Worm (Caenorhabditis elegans) whole organism, dauer: ENCODE results near the gene ram-2.

Experiments
- unc-62 ChIP-seq: sonication (generic microtip); optimal IDR thresholded peaks from 2 replicates; lab custom pipeline; 2017; ENCODE audit warnings: missing biosample characterization, missing genetic modification reagents, missing genetic modification characterization

ram-2 gene

DNA sequence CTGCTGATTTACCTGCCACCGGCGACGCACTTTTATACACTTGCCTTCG lies at the start of gene ram-2:
ram-2 (minus strand) TSS at position 47 of the 49 bp plus-strand sequence.
- TF ChIP-seq unc-62 (GFP tag; lab: Kevin White, UChicago): no peak

DNA sequence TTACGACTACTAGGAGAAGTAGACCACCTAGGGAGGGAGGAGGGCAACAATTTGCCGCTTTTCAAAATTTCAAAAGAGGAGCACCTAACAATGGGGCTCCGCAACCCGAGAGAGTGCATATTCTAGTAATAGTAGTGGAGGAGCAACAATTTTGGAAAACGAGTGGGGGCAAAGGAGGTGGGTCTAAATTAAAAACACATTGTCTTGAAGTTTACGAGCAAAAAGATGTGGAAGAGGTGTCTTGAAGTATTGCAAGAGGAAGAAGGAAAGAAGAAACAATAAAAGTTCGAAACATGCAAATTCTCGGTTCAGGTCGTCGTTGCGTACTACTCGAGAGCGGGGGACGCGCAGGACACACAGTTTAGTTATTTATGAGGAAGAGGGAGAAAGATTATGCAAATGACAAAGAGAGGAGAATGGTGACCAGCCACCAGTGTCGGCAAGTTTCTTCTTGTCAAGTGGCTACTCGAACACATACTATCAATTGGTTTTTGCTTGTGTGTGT lies 47.6 kb upstream of the ram-2 start:
- TF ChIP-seq unc-62 (GFP tag; lab: Kevin White, UChicago): no peak

DNA sequence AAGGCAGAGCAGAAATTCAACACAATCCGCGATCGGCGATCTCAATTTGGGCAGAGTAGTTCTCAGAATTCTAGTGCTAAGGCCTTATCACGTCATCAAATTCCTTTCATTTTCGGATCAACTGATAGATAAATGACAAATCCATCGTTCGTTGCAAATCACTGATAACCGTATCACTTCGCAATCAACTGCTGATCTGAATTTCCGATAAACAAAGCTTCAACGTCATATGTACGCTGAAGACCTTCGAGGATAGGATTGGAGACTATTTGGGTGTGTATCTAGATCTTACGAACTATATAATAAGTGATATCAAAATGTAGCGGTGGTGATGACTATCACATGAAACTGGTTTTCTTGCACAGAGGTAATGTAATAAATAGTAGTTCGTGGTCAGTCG lies 40.6 kb upstream of the ram-2 start:
- TF ChIP-seq unc-62 (GFP tag; lab: Kevin White, UChicago): no peak

DNA sequence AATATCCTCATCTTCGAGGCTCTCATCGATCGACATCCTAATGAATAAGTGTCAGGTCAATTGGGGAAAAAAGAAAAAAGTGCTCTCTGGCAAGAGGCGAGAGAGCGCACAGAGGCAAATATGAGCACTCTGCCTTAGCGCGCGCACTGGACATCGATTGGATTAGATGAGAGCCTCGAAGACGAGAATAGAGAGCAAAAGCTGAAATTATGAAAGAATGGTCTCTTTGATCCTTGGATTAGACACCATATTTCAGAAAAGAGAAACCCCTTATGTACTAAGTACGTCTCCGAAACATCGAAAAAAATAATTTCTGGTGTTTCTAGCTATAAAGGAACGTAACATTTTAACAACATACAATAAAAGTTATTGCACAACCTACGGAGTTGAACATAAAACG lies 38.5 kb upstream of the ram-2 start, which contains the start of gene F45E10.2:
F45E10.2 (minus strand) TSS at position 101 of the 400 bp plus-strand sequence.
- TF ChIP-seq unc-62 (GFP tag; lab: Kevin White, UChicago): no peak

DNA sequence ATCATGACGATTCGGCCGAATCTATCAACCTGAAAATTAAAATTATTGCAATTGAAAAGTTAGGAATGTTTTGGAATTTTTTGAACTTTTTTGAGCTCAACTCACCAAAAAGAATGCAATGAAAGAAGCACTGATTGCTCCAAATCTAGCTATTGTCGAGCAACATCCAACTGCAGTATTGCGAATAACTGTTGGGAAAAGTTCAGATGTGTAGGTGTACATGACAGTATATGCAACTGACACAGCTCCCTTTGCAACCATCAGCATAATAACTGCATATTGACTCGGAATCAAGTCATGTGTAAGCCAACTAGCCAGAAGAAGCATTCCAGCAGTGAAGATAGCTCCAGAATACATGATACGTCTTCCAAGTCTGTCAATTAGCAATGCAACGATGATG lies 35.8 kb upstream of the ram-2 start:
- TF ChIP-seq unc-62 (GFP tag; lab: Kevin White, UChicago): no peak

DNA sequence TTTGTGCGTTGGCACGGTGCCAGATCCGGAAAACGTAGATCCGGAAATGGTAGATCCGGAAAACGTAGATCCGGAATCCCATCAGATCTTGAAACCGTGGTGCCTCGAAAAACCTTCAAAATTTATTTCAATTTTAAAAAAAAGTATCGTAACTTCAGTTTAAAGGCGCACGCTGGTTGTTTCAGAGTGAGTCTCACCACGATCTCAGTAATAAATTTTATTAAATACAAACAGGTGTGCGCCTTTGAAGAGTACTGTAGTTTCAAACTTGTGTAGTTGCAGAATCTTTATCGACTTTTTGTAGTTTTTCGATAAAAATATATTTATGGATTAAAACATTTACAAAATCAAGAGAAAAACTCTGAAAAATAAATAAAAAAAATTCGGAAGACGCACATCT lies 34.0 kb upstream of the ram-2 start:
- no peak for TF ChIP-seq unc-62 (GFP tag; lab: Kevin White, UChicago)

DNA sequence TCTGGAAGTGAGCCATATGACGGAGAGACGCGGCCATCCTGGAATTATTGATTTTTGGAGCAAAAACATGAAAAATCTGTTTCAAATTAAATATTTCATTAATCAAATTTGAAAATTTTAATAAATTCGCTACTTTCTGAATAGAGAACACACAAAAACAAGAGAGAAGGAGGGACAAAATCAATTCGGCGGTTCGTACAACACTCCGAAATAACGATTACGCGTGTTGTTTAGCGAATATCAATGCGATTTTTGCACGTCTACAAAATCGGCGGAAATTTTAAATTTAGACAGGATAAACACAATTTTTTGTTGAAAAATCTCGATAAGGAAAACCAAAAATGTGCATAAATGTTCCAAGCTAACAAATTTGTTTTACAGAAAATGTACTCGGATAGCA lies 33.2 kb upstream of the ram-2 start, which contains the start of the genes sdhd-1 and ilkp-1:
sdhd-1 (minus strand) TSS at position 38 of the 400 bp plus-strand sequence.
ilkp-1 (plus strand) TSS at position 380 of the 400 bp plus-strand sequence.
- TF ChIP-seq unc-62 (GFP tag; lab: Kevin White, UChicago): no peak

DNA sequence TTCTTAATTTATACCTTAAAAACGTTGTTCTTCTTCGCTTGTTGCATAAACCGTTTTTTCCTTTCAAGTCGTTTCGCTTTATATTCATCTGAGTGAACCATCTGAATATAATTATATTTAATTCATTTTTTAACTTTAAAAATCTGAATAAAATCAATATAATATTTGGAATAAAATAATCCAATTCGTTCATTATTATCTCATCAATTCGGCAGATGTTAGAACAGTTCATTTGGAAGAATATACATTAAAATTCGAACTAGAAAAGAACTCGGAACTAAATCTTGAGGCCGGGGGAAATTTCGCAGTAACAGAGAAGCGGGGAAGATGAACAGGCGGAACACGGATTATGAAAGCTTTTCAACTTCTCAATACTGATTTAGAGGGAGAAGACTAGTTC lies 32.2 kb upstream of the ram-2 start, which contains the start of gene F33A8.4:
F33A8.4 (minus strand) TSS at position 101 of the 400 bp plus-strand sequence.
- TF ChIP-seq unc-62 (GFP tag; lab: Kevin White, UChicago): no peak

DNA sequence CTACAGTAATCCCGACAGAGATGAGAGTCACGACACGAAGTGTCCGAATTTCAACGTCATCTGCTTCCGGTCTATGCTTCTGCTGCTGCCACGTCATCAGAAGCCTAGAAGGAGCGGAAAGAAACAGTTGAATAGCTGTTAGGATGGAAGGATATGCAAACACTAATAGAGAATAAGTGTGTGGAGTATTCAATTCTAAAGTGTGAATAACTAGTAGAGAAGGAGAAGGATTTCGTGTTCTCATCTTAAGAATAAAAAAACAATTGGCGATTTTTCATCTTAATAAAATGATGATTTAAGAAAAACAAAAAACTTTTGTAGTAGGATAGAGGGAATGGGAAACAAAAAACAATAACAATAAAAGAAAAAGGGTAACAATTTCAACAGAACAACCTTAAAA lies 29.2 kb upstream of the ram-2 start, which contains the start of gene col-83:
col-83 (minus strand) TSS at position 101 of the 400 bp plus-strand sequence.
- no peak for TF ChIP-seq unc-62 (GFP tag; lab: Kevin White, UChicago)

DNA sequence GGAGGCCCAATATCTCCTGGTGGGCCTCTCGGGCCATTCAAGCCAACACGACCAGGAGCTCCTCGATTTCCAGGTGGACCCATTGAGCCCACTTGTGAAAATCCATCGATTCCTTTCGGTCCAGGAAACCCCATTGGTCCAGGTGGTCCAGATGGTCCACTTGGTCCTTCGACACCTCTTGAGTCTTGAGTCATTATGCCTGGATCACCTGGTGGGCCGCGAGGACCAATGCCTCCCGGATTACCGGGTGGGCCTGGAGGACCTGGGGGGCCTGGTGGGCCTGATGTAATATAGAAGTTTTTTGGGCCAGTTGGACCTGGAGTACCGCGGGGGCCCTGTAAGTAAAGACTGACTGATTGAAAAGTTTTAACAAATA lies 27.5 kb upstream of the ram-2 start:
- TF ChIP-seq unc-62 (GFP tag; lab: Kevin White, UChicago): no peak

DNA sequence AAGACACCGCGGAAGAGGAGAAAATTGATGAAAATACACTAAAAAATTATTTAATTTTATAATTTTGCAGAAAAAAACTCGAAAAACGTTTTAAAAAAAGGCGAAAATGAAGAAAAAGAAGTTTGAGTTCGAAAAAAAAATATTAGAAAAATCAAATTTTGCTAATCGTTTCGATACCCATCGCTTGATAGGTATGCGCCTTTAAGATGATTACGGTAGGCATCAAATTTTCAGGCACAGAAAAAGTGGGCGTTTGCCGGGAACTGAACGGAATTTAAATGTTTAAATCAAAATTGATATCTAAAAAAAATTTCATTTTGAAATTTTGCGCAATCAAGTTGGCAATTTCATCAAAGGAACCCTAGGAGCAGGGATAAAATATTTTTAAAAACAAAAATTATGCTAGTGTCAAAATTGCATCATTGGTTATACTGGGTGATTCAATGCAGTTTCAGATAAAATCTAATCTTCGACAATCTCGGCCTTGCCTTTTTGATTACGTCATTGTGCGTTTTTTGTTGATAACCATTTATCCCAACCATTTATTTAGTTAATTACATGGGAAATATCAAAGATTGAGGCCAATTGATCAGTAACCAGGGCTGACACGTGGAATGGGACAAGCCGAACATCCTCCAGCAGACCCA lies 27.0 kb upstream of the ram-2 start:
- TF ChIP-seq unc-62 (GFP tag; lab: Kevin White, UChicago): no peak

DNA sequence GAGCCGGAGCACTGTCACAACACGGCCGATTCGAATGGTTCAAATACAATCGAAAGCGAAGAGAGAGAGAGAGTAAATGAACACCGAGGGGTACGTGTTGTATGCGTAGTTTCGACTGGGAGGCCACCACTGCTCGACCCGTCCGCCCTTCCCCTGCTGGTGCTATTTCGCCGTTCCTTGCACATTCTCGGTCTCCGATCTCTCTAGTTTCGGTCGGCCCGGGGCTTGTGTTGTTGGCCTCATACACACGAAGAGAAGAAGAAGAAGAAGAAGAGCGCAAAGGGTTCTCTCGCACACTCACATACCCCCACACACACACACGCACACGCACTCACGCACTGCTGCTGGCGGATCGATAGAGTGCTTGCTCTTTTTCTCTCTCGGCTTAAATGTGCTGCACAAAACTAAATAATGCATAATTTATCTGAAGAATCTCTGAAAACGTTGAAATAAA lies 26.2 kb upstream of the ram-2 start:
- no peak for TF ChIP-seq unc-62 (GFP tag; lab: Kevin White, UChicago)

DNA sequence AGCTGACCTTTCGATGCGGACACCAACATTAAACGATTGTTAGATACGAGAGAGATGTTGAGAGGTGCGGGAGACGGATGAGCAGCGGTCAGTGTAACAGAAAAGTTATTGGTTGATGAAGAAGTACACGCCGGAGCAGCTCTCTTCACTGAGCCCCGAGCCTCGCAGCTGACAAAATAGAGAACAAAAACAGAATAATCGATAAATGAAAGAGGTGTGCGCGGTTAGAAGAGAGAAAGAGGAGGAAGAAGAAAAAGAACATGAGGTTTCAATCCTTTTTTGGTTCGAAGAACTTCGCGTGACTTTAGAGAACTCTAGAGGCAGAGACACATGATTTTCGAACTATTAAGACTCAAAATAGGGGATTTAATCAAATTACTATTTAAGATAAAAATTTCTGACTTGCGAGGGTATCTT lies 25.2 kb upstream of the ram-2 start:
- no peak for TF ChIP-seq unc-62 (GFP tag; lab: Kevin White, UChicago)

DNA sequence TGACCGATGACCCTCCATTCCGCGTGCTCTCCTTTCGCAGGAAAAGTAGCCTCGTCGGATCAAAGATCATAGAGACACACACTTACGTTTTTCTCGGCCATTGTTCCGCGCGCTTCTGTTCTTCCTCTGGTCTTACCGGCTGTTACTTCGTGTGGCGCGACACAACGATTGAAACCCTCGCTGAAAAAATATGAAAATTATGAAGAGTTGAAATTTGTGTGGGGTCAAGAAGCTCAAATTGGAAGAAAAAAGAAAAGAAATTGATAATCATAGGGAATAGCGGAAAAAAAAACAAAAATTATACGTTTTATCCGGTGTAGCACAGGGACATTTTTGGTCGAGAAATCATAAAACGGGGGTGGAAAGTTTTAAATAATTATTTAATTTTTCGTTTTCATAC lies 24.3 kb upstream of the ram-2 start, which contains the start of gene cey-1:
cey-1 (minus strand) TSS at position 180 of the 400 bp plus-strand sequence.
- TF ChIP-seq unc-62 (GFP tag; lab: Kevin White, UChicago): no peak

DNA sequence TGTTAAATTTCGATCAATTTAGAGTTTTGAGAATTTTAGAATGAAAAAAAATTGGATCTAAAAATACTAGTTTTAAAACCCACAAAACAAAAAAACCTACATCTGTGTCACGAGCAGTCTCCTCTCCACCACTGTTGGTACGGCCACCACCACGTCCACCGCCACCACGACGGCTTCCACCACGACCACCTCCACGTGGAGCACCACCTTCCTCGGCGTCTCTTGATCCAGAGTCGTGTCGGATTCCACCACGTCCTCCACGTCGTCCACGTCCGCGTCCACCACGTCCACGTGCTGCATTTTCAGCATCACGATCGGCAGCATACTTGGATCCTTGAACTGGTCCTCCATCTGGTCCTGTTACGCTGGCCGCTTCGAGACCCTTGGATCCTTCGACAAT lies 23.5 kb upstream of the ram-2 start:
- no peak for TF ChIP-seq unc-62 (GFP tag; lab: Kevin White, UChicago)

DNA sequence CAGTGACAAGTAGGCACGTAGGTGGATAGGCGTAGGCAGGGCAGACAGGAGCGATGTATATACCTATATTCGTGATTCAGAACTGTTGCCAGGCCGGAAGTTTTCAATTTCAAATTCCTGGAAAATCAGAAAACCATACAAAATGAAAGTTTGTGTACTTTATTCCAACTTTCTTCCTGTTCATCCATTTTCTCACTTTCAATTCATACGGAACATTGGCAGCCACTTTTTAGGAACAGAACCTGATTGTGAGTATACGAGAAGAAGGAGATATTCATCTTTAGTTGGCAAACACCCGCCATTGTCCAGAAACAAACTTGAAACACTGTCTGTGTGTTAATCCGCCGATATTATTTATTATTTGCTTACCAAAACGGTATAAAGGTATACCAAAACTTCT lies 19.1 kb upstream of the ram-2 start, which contains the start of gene srlf-15:
srlf-15 (plus strand) TSS at position 301 of the 400 bp plus-strand sequence.
- TF ChIP-seq unc-62 (GFP tag; lab: Kevin White, UChicago): no peak

DNA sequence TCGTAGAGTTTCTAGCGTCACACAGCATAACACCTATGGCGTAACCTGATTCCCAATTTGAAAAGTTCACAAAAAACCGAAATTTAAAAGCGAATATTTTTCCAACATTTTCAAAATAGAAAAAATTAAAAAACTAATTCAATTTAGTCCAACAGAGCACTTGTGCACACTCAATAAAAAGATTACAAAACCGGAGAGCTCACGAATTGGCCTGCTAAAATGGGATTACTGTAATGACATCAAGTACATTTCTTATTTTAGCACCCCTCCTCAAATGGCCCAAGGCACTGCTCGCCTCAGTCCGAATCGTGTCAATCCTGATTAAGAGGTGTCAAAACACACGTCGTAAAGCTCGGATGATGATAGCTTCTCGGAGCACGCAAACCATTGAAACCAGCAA lies 16.1 kb upstream of the ram-2 start:
- no peak for TF ChIP-seq unc-62 (GFP tag; lab: Kevin White, UChicago)
